Worm (Caenorhabditis elegans): ENCODE measurements around the gene ech-1.1.

DNA sequence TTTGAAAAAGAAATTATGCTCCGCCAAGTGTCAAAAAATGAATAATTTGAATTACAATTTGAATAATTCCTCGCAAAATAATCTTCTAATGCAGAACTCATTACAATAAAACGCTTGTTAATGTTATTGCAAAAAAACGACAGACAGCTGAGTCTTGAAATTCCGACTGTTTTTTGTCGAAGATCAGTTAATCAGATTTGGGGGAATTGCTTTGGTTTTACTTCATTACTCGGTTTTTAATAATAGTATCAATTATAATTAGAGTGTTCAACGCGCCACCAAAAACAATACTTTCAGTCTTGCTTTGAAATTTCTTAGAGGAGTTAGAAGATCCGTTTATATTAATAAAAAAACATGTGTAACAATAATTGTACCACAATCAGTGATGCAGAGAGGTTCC lies 16.6 kb upstream of the ech-1.1 start, which contains the start of gene srh-122:
- TF ChIP-seq W03F9.2 (tag; optimal IDR thresholded peaks at IDR 0.05) (no peak), him-1 (tag; optimal IDR thresholded peaks at IDR 0.05) (no peak), dao-5 (tag; optimal IDR thresholded peaks at IDR 0.05) (no peak)

Measured in whole organism, L4/young adult.